ENCODE assay signal across 1 fruit fly cellular context in the genomic region with DNA sequence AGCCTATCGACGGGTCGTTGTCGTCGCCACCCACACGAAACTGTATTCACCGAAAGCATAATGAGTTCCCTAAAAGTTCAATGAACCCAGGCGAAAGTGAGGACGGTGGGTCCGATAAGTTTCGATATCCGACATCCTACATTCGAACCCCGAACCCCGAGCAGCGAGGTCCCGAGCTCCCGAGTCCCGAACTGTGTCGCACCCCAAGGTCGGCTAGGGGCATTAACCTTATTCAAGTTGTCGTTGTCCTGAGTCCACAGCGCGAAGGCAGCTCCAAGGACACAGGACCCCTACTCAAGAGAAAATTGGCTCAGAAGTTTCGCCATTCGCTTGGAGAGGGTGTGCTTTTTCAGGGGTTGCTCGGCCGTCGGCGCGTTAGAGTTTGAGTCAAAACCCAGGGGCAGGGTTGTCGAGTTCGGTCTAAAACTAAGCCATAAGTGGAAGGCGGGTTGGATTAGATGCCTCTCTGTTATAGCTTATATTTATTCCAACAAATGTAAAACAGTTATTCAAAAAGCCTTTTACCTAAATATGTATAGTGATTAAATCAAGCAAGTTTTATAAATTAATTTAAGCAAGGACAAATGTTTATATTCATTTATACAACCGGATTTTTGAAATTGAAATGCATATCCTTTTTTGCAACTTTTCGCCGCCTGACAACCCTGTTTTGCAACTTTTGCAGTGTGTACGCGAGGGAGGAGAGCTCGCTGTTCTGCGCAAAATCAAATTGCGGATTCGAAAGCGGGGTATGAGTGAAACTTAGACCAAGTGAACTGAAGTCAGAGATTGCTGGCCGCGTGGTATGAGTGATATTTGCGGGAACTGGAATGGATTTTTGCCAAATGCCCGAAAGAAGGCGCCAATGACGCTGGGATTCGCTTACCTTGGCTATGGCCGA.
TF ChIP-seq lines count a peak whose summit lies in the region.

No protein-coding gene starts in this region.

TF ChIP-seq in whole organism, embryonic, 481 proteins besides CTCF, POLR2A, EP300 and RAD21 (continued from another document and continues in another):
- TF ChIP-seq CG17612 (GFP tag; IDR thresholded peaks at IDR 0.05; lab: Robert Waterston, UW) (0 out of 2 replicates have a peak, but pooled peaks have one; percentile 24), GATAe (GFP tag; conservative IDR thresholded peaks at IDR 0.05; lab: Robert Waterston, UW) (no peak), Eip74EF (GFP tag; optimal IDR thresholded peaks at IDR 0.05; lab: Kevin White, UChicago) (peak in 1 of 2 experiments; percentile 37), CG6854 (GFP tag; optimal IDR thresholded peaks at IDR 0.05; lab: Kevin White, UChicago) (peak; percentile 74), CG11723 (GFP tag; optimal IDR thresholded peaks at IDR 0.05; lab: Kevin White, UChicago) (peak; percentile 49), Side (GFP tag; optimal IDR thresholded peaks at IDR 0.05; lab: Kevin White, UChicago) (peak; percentile 54), gt (GFP tag; IDR thresholded peaks at IDR 0.05; lab: Robert Waterston, UW) (no peak), CG2678 (tag; optimal IDR thresholded peaks at IDR 0.05; lab: Kevin White, UChicago) (peak; percentile 88), E2f2 (GFP tag; IDR thresholded peaks at IDR 0.05; lab: Robert Waterston, UW) (peak; percentile 44), CG6791 (GFP tag; IDR thresholded peaks at IDR 0.05; lab: Robert Waterston, UW; ENCODE audit: partially characterized antibody) (no peak), CG34376 (GFP tag; optimal IDR thresholded peaks at IDR 0.05; lab: Kevin White, UChicago) (peak; percentile 94), gfzf (GFP tag; optimal IDR thresholded peaks at IDR 0.05; lab: Kevin White, UChicago) (no peak), tx (GFP tag; optimal IDR thresholded peaks at IDR 0.05; lab: Kevin White, UChicago) (peak; percentile 7), Deaf1 (tag; optimal IDR thresholded peaks at IDR 0.05; lab: Kevin White, UChicago) (peak; percentile 88), cad (GFP tag; optimal IDR thresholded peaks at IDR 0.05; lab: Kevin White, UChicago) (no peak), CG15011 (GFP tag; optimal IDR thresholded peaks at IDR 0.05; lab: Kevin White, UChicago) (peak; percentile 57), wek (GFP tag; optimal IDR thresholded peaks at IDR 0.05; lab: Kevin White, UChicago) (no peak), Trl (optimal IDR thresholded peaks at IDR 0.05; lab: Kevin White, UChicago) (no peak), Trl (GFP tag; optimal IDR thresholded peaks at IDR 0.05; lab: Kevin White, UChicago) (peak; percentile 35), CG12219 (GFP tag; optimal IDR thresholded peaks at IDR 0.05; lab: Kevin White, UChicago) (peak; percentile 54), Spps (tag; optimal IDR thresholded peaks at IDR 0.05; lab: Kevin White, UChicago) (no peak), sob (GFP tag; IDR thresholded peaks at IDR 0.05; lab: Robert Waterston, UW) (no peak), h (optimal IDR thresholded peaks at IDR 0.05; lab: Kevin White, UChicago) (no peak), CG15601 (tag; optimal IDR thresholded peaks at IDR 0.05; lab: Kevin White, UChicago) (peak; percentile 53), bbx (GFP tag; IDR thresholded peaks at IDR 0.05; lab: Robert Waterston, UW; ENCODE audit: partially characterized antibody) (no peak), mld (GFP tag; IDR thresholded peaks at IDR 0.05; lab: Robert Waterston, UW; ENCODE audit: partially characterized antibody) (no peak), caup (GFP tag; optimal IDR thresholded peaks at IDR 0.05; lab: Kevin White, UChicago; ENCODE audit: severe bottlenecking) (peak; percentile 80), tio (GFP tag; optimal IDR thresholded peaks at IDR 0.05; lab: Kevin White, UChicago) (peak; percentile 33), CG16779 (GFP tag; IDR thresholded peaks at IDR 0.05; lab: Robert Waterston, UW) (no peak), Gug (GFP tag; IDR thresholded peaks at IDR 0.05; lab: Robert Waterston, UW) (peak; percentile 29; the same call in 1 of the 4 replicates), Gsc (GFP tag; IDR thresholded peaks at IDR 0.05; lab: Robert Waterston, UW) (no peak), CrebB (tag; optimal IDR thresholded peaks at IDR 0.05; lab: Kevin White, UChicago) (peak; percentile 52), ewg (GFP tag; optimal IDR thresholded peaks at IDR 0.05; lab: Kevin White, UChicago) (peak; percentile 85), CG12104 (GFP tag; optimal IDR thresholded peaks at IDR 0.05; lab: Kevin White, UChicago) (peak; percentile 23), CHES-1-like (GFP tag; optimal IDR thresholded peaks at IDR 0.05; lab: Kevin White, UChicago) (no peak), Max (GFP tag; optimal IDR thresholded peaks at IDR 0.05; lab: Kevin White, UChicago) (no peak), CG1602 (GFP tag; optimal IDR thresholded peaks at IDR 0.05; lab: Kevin White, UChicago) (no peak), luna (GFP tag; optimal IDR thresholded peaks at IDR 0.05; lab: Kevin White, UChicago) (no peak), MTF-1 (GFP tag; optimal IDR thresholded peaks at IDR 0.05; lab: Kevin White, UChicago; ENCODE audit: borderline replicate concordance) (no peak), pita (GFP tag; optimal IDR thresholded peaks at IDR 0.05; lab: Kevin White, UChicago) (no peak), chinmo (GFP tag; IDR thresholded peaks at IDR 0.05; lab: Robert Waterston, UW; ENCODE audit: partially characterized antibody) (no peak), Opbp (GFP tag; IDR thresholded peaks at IDR 0.05; lab: Robert Waterston, UW; ENCODE audit: partially characterized antibody) (no peak), bsh (GFP tag; optimal IDR thresholded peaks at IDR 0.05; lab: Kevin White, UChicago) (peak in 1 of 2 experiments; percentile 59), ATbp (GFP tag; optimal IDR thresholded peaks at IDR 0.05; lab: Kevin White, UChicago) (peak; percentile 62), unc-4 (GFP tag; IDR thresholded peaks at IDR 0.05; lab: Robert Waterston, UW; ENCODE audit: partially characterized antibody) (no peak), sr (GFP tag; IDR thresholded peaks at IDR 0.05; lab: Robert Waterston, UW) (no peak), CG7745 (tag; optimal IDR thresholded peaks at IDR 0.05; lab: Kevin White, UChicago) (no peak), Myb (GFP tag; optimal IDR thresholded peaks at IDR 0.05; lab: Kevin White, UChicago) (peak; percentile 27), sna (GFP tag; IDR thresholded peaks at IDR 0.05; lab: Robert Waterston, UW; ENCODE audit: partially characterized antibody) (no peak), CG12769 (tag; optimal IDR thresholded peaks at IDR 0.05; lab: Kevin White, UChicago) (peak; percentile 78), CG10267 (tag; optimal IDR thresholded peaks at IDR 0.05; lab: Kevin White, UChicago) (peak; percentile 42), Doc3 (GFP tag; IDR thresholded peaks at IDR 0.05; lab: Robert Waterston, UW; ENCODE audit: partially characterized antibody) (no peak), peb (GFP tag; IDR thresholded peaks at IDR 0.05; lab: Robert Waterston, UW) (0 out of 2 replicates have a peak, but pooled peaks have one; percentile 6), Stat92E (GFP tag; optimal IDR thresholded peaks at IDR 0.05; lab: Kevin White, UChicago) (no peak), ftz-f1 (GFP tag; optimal IDR thresholded peaks at IDR 0.05; lab: Kevin White, UChicago) (peak; percentile 84), CG16813 (GFP tag; IDR thresholded peaks at IDR 0.05; lab: Robert Waterston, UW; ENCODE audit: partially characterized antibody) (no peak), Doc2 (GFP tag; IDR thresholded peaks at IDR 0.05; lab: Robert Waterston, UW) (no peak), CG17802 (tag; optimal IDR thresholded peaks at IDR 0.05; lab: Kevin White, UChicago) (no peak), Lim3 (GFP tag; IDR thresholded peaks at IDR 0.05; lab: Robert Waterston, UW) (no peak), CG11093 (GFP tag; IDR thresholded peaks at IDR 0.05; lab: Robert Waterston, UW) (no peak), lbe (GFP tag; optimal IDR thresholded peaks at IDR 0.05; lab: Kevin White, UChicago) (no peak), nerfin-1 (tag; optimal IDR thresholded peaks at IDR 0.05; lab: Kevin White, UChicago) (peak; percentile 51), Scr (GFP tag; IDR thresholded peaks at IDR 0.05; lab: Robert Waterston, UW; ENCODE audit: partially characterized antibody) (no peak), so (GFP tag; IDR thresholded peaks at IDR 0.05; lab: Robert Waterston, UW) (peak; percentile 29; the same call in 1 of the 3 replicates), Jarid2 (GFP tag; optimal IDR thresholded peaks at IDR 0.05; lab: Kevin White, UChicago) (no peak), fd3F (GFP tag; optimal IDR thresholded peaks at IDR 0.05; lab: Kevin White, UChicago) (peak; percentile 67), CG7928 (GFP tag; optimal IDR thresholded peaks at IDR 0.05; lab: Kevin White, UChicago) (no peak), Sry-δ (GFP tag; optimal IDR thresholded peaks at IDR 0.05; lab: Kevin White, UChicago) (no peak), CG6689 (GFP tag; IDR thresholded peaks at IDR 0.05; lab: Robert Waterston, UW) (peak; percentile 51; the same call in 1 of the 2 replicates), abd-A (tag; optimal IDR thresholded peaks at IDR 0.05; lab: Kevin White, UChicago) (no peak), Lpt (GFP tag; optimal IDR thresholded peaks at IDR 0.05; lab: Kevin White, UChicago) (no peak), dmrt99B (tag; optimal IDR thresholded peaks at IDR 0.05; lab: Kevin White, UChicago) (peak; percentile 79), CG31365 (tag; optimal IDR thresholded peaks at IDR 0.05; lab: Kevin White, UChicago) (no peak), CG10565 (GFP tag; optimal IDR thresholded peaks at IDR 0.05; lab: Kevin White, UChicago) (no peak), schlank (tag; optimal IDR thresholded peaks at IDR 0.05; lab: Kevin White, UChicago) (peak; percentile 46), CG12299 (tag; optimal IDR thresholded peaks at IDR 0.05; lab: Kevin White, UChicago) (peak; percentile 80), lilli (GFP tag; optimal IDR thresholded peaks at IDR 0.05; lab: Kevin White, UChicago) (peak; percentile 74), CG11560 (tag; IDR thresholded peaks at IDR 0.05; lab: Robert Waterston, UW) (no peak), al (GFP tag; IDR thresholded peaks at IDR 0.05; lab: Robert Waterston, UW) (0 out of 2 replicates have a peak, but pooled peaks have one; percentile 27), Tbp (GFP tag; optimal IDR thresholded peaks at IDR 0.05; lab: Kevin White, UChicago) (no peak), CG10274 (GFP tag; optimal IDR thresholded peaks at IDR 0.05; lab: Kevin White, UChicago) (peak; percentile 31), Adf1 (GFP tag; IDR thresholded peaks at IDR 0.05; lab: Robert Waterston, UW) (peak; percentile 13; the same call in 1 of the 2 replicates), Xrp1 (GFP tag; IDR thresholded peaks at IDR 0.05; lab: Robert Waterston, UW) (peak; percentile 62), CG4424 (GFP tag; optimal IDR thresholded peaks at IDR 0.05; lab: Kevin White, UChicago) (peak; percentile 31), klu (GFP tag; IDR thresholded peaks at IDR 0.05; lab: Robert Waterston, UW) (0 out of 2 replicates have a peak, but pooled peaks have one; percentile 19), CG16815 (GFP tag; optimal IDR thresholded peaks at IDR 0.05; lab: Kevin White, UChicago) (peak; percentile 17), C15 (GFP tag; IDR thresholded peaks at IDR 0.05; lab: Robert Waterston, UW) (no peak), yki (optimal IDR thresholded peaks at IDR 0.05; lab: Kevin White, UChicago) (no peak), Sin3A (optimal IDR thresholded peaks at IDR 0.05; lab: Kevin White, UChicago) (no peak), gce (GFP tag; IDR thresholded peaks at IDR 0.05; lab: Robert Waterston, UW) (0 out of 3 replicates have a peak, but pooled peaks have one; percentile 12), rib (GFP tag; IDR thresholded peaks at IDR 0.05; lab: Robert Waterston, UW) (no peak), CG9932 (GFP tag; IDR thresholded peaks at IDR 0.05; lab: Robert Waterston, UW) (peak; percentile 65), zen2 (GFP tag; IDR thresholded peaks at IDR 0.05; lab: Robert Waterston, UW; ENCODE audit: partially characterized antibody) (no peak), sens-2 (GFP tag; IDR thresholded peaks at IDR 0.05; lab: Robert Waterston, UW) (no peak), ttk (GFP tag; IDR thresholded peaks at IDR 0.05; lab: Robert Waterston, UW) (peak; percentile 58; the same call in 1 of the 2 replicates), CG2120 (GFP tag; optimal IDR thresholded peaks at IDR 0.05; lab: Kevin White, UChicago) (peak; percentile 86), CG7786 (GFP tag; optimal IDR thresholded peaks at IDR 0.05; lab: Kevin White, UChicago) (peak; percentile 49), ssp (GFP tag; IDR thresholded peaks at IDR 0.05; lab: Robert Waterston, UW) (no peak), trem (tag; optimal IDR thresholded peaks at IDR 0.05; lab: Kevin White, UChicago) (peak; percentile 18), CG12942 (GFP tag; optimal IDR thresholded peaks at IDR 0.05; lab: Kevin White, UChicago) (no peak), Optix (GFP tag; IDR thresholded peaks at IDR 0.05; lab: Robert Waterston, UW) (0 out of 3 replicates have a peak, but pooled peaks have one; percentile 5), Bteb2 (GFP tag; optimal IDR thresholded peaks at IDR 0.05; lab: Kevin White, UChicago) (peak; percentile 55), maf-S (GFP tag; optimal IDR thresholded peaks at IDR 0.05; lab: Kevin White, UChicago) (no peak), lab (GFP tag; optimal IDR thresholded peaks at IDR 0.05; lab: Kevin White, UChicago) (peak; percentile 90), CG31224 (GFP tag; IDR thresholded peaks at IDR 0.05; lab: Robert Waterston, UW) (no peak; the same call in 1 of the 2 replicates), bigmax (GFP tag; optimal IDR thresholded peaks at IDR 0.05; lab: Kevin White, UChicago) (no peak), esg (GFP tag; conservative IDR thresholded peaks at IDR 0.05; lab: Robert Waterston, UW) (peak; percentile 45), CG5180 (GFP tag; optimal IDR thresholded peaks at IDR 0.05; lab: Kevin White, UChicago) (peak; percentile 49), Bdp1 (GFP tag; optimal IDR thresholded peaks at IDR 0.05; lab: Kevin White, UChicago) (no peak), CG4820 (GFP tag; optimal IDR thresholded peaks at IDR 0.05; lab: Kevin White, UChicago) (peak; percentile 30), E2f1 (GFP tag; IDR thresholded peaks at IDR 0.05; lab: Robert Waterston, UW) (peak; percentile 32; the same call in 1 of the 2 replicates), Sox100B (GFP tag; optimal IDR thresholded peaks at IDR 0.05; lab: Kevin White, UChicago) (peak; percentile 75), ham (GFP tag; IDR thresholded peaks at IDR 0.05; lab: Robert Waterston, UW) (no peak), vnd (GFP tag; IDR thresholded peaks at IDR 0.05; lab: Robert Waterston, UW; ENCODE audit: partially characterized antibody) (no peak), zfh2 (GFP tag; optimal IDR thresholded peaks at IDR 0.05; lab: Kevin White, UChicago) (peak; percentile 43), CG10321 (GFP tag; IDR thresholded peaks at IDR 0.05; lab: Robert Waterston, UW) (no peak), Dad (GFP tag; optimal IDR thresholded peaks at IDR 0.05; lab: Kevin White, UChicago) (peak; percentile 23), Hey (tag; optimal IDR thresholded peaks at IDR 0.05; lab: Kevin White, UChicago) (no peak)
